Fruit fly (Drosophila melanogaster) whole organism, embryonic: ENCODE measurements around the gene Eig71Eg.

Source experiments
- Blimp-1 ChIP-seq: fragments of 200-800 bp; sonication (Bioruptor generic); optimal IDR thresholded peaks from 3 replicates; lab custom pipeline; 2018; ENCODE audit warnings: missing biosample characterization, missing genetic modification characterization, mild to moderate bottlenecking, moderate library complexity, missing genetic modification reagents
- CG10267 ChIP-seq: fragments of 200-800 bp; sonication (Bioruptor generic); optimal IDR thresholded peaks from 2 replicates; lab custom pipeline; 2018; ENCODE audit warnings: missing biosample characterization, mild to moderate bottlenecking, missing genetic modification characterization, moderate library complexity
- CG11504 ChIP-seq: fragments of 200-800 bp; sonication (Bioruptor generic); optimal IDR thresholded peaks from 3 replicates; lab custom pipeline; 2019; ENCODE audit warnings: missing biosample characterization, mild to moderate bottlenecking, missing genetic modification characterization, moderate library complexity
- CG12219 ChIP-seq: fragments of 200-800 bp; sonication (Bioruptor generic); optimal IDR thresholded peaks from 3 replicates; lab custom pipeline; 2018; ENCODE audit warnings: missing biosample characterization, mild to moderate bottlenecking, missing genetic modification characterization
- CG12769 ChIP-seq: fragments of 200-800 bp; sonication (Bioruptor generic); optimal IDR thresholded peaks from 2 replicates; lab custom pipeline; 2019; ENCODE audit warnings: missing biosample characterization, mild to moderate bottlenecking, missing genetic modification characterization, moderate library complexity
- CG13894 ChIP-seq: fragments of 200-800 bp; sonication (Bioruptor generic); optimal IDR thresholded peaks from 3 replicates; lab custom pipeline; 2018; ENCODE audit warnings: missing biosample characterization, mild to moderate bottlenecking, missing genetic modification characterization, moderate library complexity
- CG14441 ChIP-seq: fragments of 200-800 bp; sonication (Bioruptor generic); IDR thresholded peaks from 2 replicates; pipeline ENCODE4 v1.3.6; 2022; ENCODE audit warnings: missing biosample characterization, missing genetic modification characterization
- CG17359 ChIP-seq: fragments of 200-800 bp; sonication (Bioruptor generic); optimal IDR thresholded peaks from 3 replicates; lab custom pipeline; 2018; ENCODE audit warnings: missing biosample characterization, mild to moderate bottlenecking, missing genetic modification characterization, moderate library complexity
- CG31365 ChIP-seq: fragments of 200-800 bp; sonication (Bioruptor generic); optimal IDR thresholded peaks from 2 replicates; lab custom pipeline; 2018; ENCODE audit warnings: missing biosample characterization, mild to moderate bottlenecking, missing genetic modification characterization
- CG4282 ChIP-seq: fragments of 200-800 bp; sonication (Bioruptor generic); optimal IDR thresholded peaks from 2 replicates; lab custom pipeline; 2016; ENCODE audit warnings: missing biosample characterization, missing genetic modification characterization
- Ets97D ChIP-seq: fragments of 200-800 bp; sonication (Bioruptor generic); optimal IDR thresholded peaks from 3 replicates; lab custom pipeline; 2016; ENCODE audit warnings: missing biosample characterization, missing genetic modification characterization
- GATAe ChIP-seq: fragments of 200-800 bp; sonication (Bioruptor generic); conservative IDR thresholded peaks from 2 replicates; pipeline ENCODE4 v1.3.6; 2022; ENCODE audit warnings: missing biosample characterization, missing genetic modification characterization
- H2.0 ChIP-seq: fragments of 200-800 bp; sonication (Bioruptor generic); IDR thresholded peaks from 2 replicates; pipeline ENCODE4 v1.3.6; 2022; ENCODE audit warnings: missing biosample characterization, missing genetic modification characterization
- NC2α ChIP-seq: fragments of 200-800 bp; sonication (Bioruptor generic); optimal IDR thresholded peaks from 2 replicates; lab custom pipeline; 2016; ENCODE audit warnings: missing biosample characterization, missing genetic modification characterization
- Pdp1 ChIP-seq, 2 experiments: fragments of 200-800 bp; sonication (Bioruptor generic); optimal IDR thresholded peaks; 3 replicates each; lab custom pipeline; 2016; ENCODE audit warnings: missing biosample characterization in 2 of 2, missing genetic modification characterization in 2 of 2, mild to moderate bottlenecking in 1 of 2, moderate library complexity in 1 of 2
- Ravus ChIP-seq: fragments of 200-800 bp; sonication (Bioruptor generic); IDR thresholded peaks from 2 replicates; pipeline ENCODE4 v1.3.6; 2022; ENCODE audit warnings: missing biosample characterization, missing genetic modification characterization
- Rfx ChIP-seq: fragments of 200-800 bp; sonication (Bioruptor generic); IDR thresholded peaks from 2 replicates; pipeline ENCODE4 v1.3.6; 2022; ENCODE audit warnings: missing biosample characterization, missing genetic modification characterization
- Stat92E ChIP-seq, 3 experiments: fragments of >200 bp in 2 of 3; fragments of 200-800 bp in 1 of 3; sonication (Bioruptor generic) in 1 of 3; optimal IDR thresholded peaks; 2 replicates each; lab custom pipeline; 2017 to 2019; ENCODE audit warnings: missing biosample characterization in 3 of 3, missing genetic modification characterization in 3 of 3, mild to moderate bottlenecking in 1 of 3, moderate library complexity in 1 of 3
- Vsx1 ChIP-seq: fragments of 200-800 bp; sonication (Bioruptor generic); optimal IDR thresholded peaks from 2 replicates; lab custom pipeline; 2017; ENCODE audit warnings: missing biosample characterization, mild to moderate bottlenecking, missing genetic modification characterization, missing genetic modification reagents
- cg ChIP-seq: fragments of 200-800 bp; sonication (Bioruptor generic); optimal IDR thresholded peaks from 3 replicates; lab custom pipeline; 2019; ENCODE audit warnings: missing biosample characterization, mild to moderate bottlenecking, missing genetic modification characterization, moderate library complexity
- corto ChIP-seq: fragments of 200-800 bp; sonication (Bioruptor generic); optimal IDR thresholded peaks from 2 replicates; lab custom pipeline; 2016; ENCODE audit warnings: missing biosample characterization, mild to moderate bottlenecking, missing genetic modification characterization, moderate library complexity
- dm ChIP-seq: fragments of 200-800 bp; sonication (Bioruptor generic); optimal IDR thresholded peaks from 3 replicates; lab custom pipeline; 2016; ENCODE audit warnings: missing biosample characterization, missing genetic modification characterization
- exex ChIP-seq: fragments of 200-800 bp; sonication (Bioruptor generic); optimal IDR thresholded peaks from 4 replicates; lab custom pipeline; 2018; ENCODE audit warnings: missing biosample characterization, mild to moderate bottlenecking, missing genetic modification characterization, moderate library complexity
- eyg ChIP-seq: fragments of 200-800 bp; sonication (Bioruptor generic); optimal IDR thresholded peaks from 3 replicates; lab custom pipeline; 2016; ENCODE audit warnings: missing biosample characterization, missing genetic modification characterization
- gem ChIP-seq: fragments of 200-800 bp; sonication (Bioruptor generic); optimal IDR thresholded peaks from 2 replicates; lab custom pipeline; 2019; ENCODE audit warnings: missing biosample characterization, mild to moderate bottlenecking, missing genetic modification characterization, moderate library complexity
- mirr ChIP-seq: fragments of 200-800 bp; sonication (Bioruptor generic); optimal IDR thresholded peaks from 3 replicates; lab custom pipeline; 2018; ENCODE audit warnings: missing biosample characterization, mild to moderate bottlenecking, missing genetic modification characterization
- pfk ChIP-seq: fragments of 200-800 bp; sonication (Bioruptor generic); optimal IDR thresholded peaks from 2 replicates; lab custom pipeline; 2018; ENCODE audit warnings: missing biosample characterization, mild to moderate bottlenecking, missing genetic modification characterization, moderate library complexity
- pita ChIP-seq: fragments of 200-800 bp; sonication (Bioruptor generic); optimal IDR thresholded peaks from 2 replicates; lab custom pipeline; 2017; ENCODE audit warnings: missing biosample characterization, mild to moderate bottlenecking, missing genetic modification characterization
- psq ChIP-seq: fragments of 200-800 bp; sonication (Bioruptor generic); optimal IDR thresholded peaks from 2 replicates; lab custom pipeline; 2017; ENCODE audit warnings: missing biosample characterization, missing genetic modification characterization
- row ChIP-seq: fragments of 200-800 bp; sonication (Bioruptor generic); IDR thresholded peaks from 3 replicates; pipeline ENCODE4 v1.3.6; 2022; ENCODE audit warnings: missing biosample characterization, missing genetic modification characterization
- sens ChIP-seq: fragments of 200-800 bp; sonication (Bioruptor generic); peaks from one replicate; lab custom pipeline; 2016; ENCODE audit warnings: missing biosample characterization, missing genetic modification characterization
- sima ChIP-seq: fragments of 200-800 bp; sonication (Bioruptor generic); optimal IDR thresholded peaks from 2 replicates; lab custom pipeline; 2016; ENCODE audit warnings: missing biosample characterization, missing genetic modification characterization
- slbo ChIP-seq: fragments of 200-800 bp; sonication (Bioruptor generic); IDR thresholded peaks from 2 replicates; pipeline ENCODE4 v1.3.6; 2022; ENCODE audit warnings: missing biosample characterization, missing genetic modification characterization
- ssp ChIP-seq: fragments of 200-800 bp; sonication (Bioruptor generic); IDR thresholded peaks from 2 replicates; pipeline ENCODE4 v1.3.6; 2022; ENCODE audit warnings: missing biosample characterization, missing genetic modification characterization
- sug ChIP-seq: fragments of 200-800 bp; optimal IDR thresholded peaks from 2 replicates; lab custom pipeline; 2019; ENCODE audit warnings: missing biosample characterization, mild to moderate bottlenecking, missing genetic modification characterization, moderate library complexity
- tio ChIP-seq: fragments of 200-800 bp; sonication (Bioruptor generic); optimal IDR thresholded peaks from 2 replicates; lab custom pipeline; 2017; ENCODE audit warnings: missing biosample characterization, missing genetic modification characterization, inconsistent platforms

Gene Eig71Eg

dm6 chr3L:15690711-15691591 lies 33.5 kb downstream of the Eig71Eg start (continued):
- no peak for TF ChIP-seq CG12769 (tag; lab: Kevin White, UChicago)
- TF ChIP-seq eyg (GFP tag; lab: Kevin White, UChicago), result no peak
- TF ChIP-seq H2.0 (GFP tag; lab: Robert Waterston, UW), result no peak
- TF ChIP-seq corto (GFP tag; lab: Kevin White, UChicago), result no peak
- TF ChIP-seq Ravus (GFP tag; lab: Robert Waterston, UW), result no peak
- TF ChIP-seq cg (GFP tag; lab: Kevin White, UChicago), result no peak
- TF ChIP-seq gem (tag; lab: Kevin White, UChicago), result peak; percentile 83
- no peak for TF ChIP-seq Pdp1 (GFP tag; optimal IDR thresholded peaks at IDR 0.05; lab: Kevin White, UChicago)
- peak; percentile 35 for TF ChIP-seq CG17359
- no peak for TF ChIP-seq psq
- TF ChIP-seq, all 482 proteins: peak for 140

DNA sequence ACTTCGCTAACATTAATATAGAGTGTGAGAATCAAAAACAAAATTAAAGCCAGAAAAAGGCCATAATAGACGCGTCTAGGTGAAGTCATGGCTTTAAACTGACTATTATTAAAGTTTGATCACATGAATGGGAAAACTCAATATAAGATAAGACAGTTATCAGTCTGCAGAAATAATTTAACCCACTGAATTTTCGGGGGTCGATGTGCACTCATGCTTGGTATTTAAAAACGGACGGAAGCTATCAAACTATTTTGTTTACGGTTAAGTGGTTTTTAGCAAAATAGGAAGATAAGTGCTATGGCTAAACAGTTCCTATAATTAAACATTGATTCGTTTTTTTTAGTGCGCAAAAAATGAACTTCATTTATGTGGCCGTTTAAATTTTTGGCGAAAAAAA lies 34.5 kb downstream of the Eig71Eg start, which contains the start of gene CG34451:
CG34451 (minus strand) TSS at position 101 of the 400 bp plus-strand sequence.
- 0 out of 3 replicates have a peak, but pooled peaks have one; percentile 6 for TF ChIP-seq row (GFP tag; lab: Robert Waterston, UW)
- TF ChIP-seq tio (GFP tag; lab: Kevin White, UChicago), result no peak
- no peak for TF ChIP-seq CG14441 (GFP tag; lab: Robert Waterston, UW)
- no peak for TF ChIP-seq CG10267 (tag; lab: Kevin White, UChicago)
- no peak for TF ChIP-seq slbo (GFP tag; lab: Robert Waterston, UW)
- no peak for TF ChIP-seq CG4282 (GFP tag; lab: Kevin White, UChicago)
- TF ChIP-seq CG13894, result no peak
- no peak for TF ChIP-seq CG12219
- TF ChIP-seq dm (GFP tag; lab: Kevin White, UChicago), result no peak
- no peak for TF ChIP-seq eyg (GFP tag; lab: Kevin White, UChicago)
- TF ChIP-seq CG31365 (tag; lab: Kevin White, UChicago), result no peak
- no peak for TF ChIP-seq Ets97D (GFP tag; lab: Kevin White, UChicago)
- no peak for TF ChIP-seq corto (GFP tag; lab: Kevin White, UChicago)
- no peak for TF ChIP-seq pita (GFP tag; lab: Kevin White, UChicago)
- peak; percentile 11 for TF ChIP-seq sens (GFP tag; lab: Kevin White, UChicago)
- no peak for TF ChIP-seq ssp (GFP tag; lab: Robert Waterston, UW)
- no peak for TF ChIP-seq Blimp-1 (GFP tag; lab: Kevin White, UChicago)

DNA sequence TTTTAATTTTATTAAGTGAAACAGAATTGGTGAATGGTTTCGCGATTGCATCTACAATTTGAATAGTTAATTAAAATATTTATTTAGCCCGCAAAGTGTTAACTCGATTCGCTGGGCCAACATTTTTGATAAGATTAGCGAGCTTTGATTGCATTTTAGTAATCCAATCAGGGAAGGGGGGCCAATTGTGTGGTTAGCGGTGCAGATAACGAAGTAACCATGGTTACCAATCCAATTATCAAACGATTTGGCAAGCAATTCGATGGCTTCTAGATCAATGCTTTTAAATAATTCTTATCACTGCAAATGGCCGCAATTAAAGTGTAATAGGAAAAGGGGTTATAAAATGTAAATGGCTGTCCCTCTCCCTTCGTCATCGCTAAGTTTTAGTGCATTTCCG lies 35.0 kb downstream of the Eig71Eg start:
- TF ChIP-seq psq, result no peak
- no peak for TF ChIP-seq CG11504 (tag; lab: Kevin White, UChicago)
- TF ChIP-seq Vsx1 (GFP tag; lab: Kevin White, UChicago), result peak; percentile 34
- TF ChIP-seq Rfx (GFP tag; lab: Robert Waterston, UW), result peak; percentile 54; the same call in 1 of the 2 replicates
- TF ChIP-seq GATAe (GFP tag; lab: Robert Waterston, UW), result 0 out of 2 replicates have a peak, but pooled peaks have one; percentile 33
- no peak for TF ChIP-seq NC2α (GFP tag; lab: Kevin White, UChicago)
- peak; percentile 35 for TF ChIP-seq sug (tag; lab: Kevin White, UChicago)
- no peak for TF ChIP-seq pfk (GFP tag; lab: Kevin White, UChicago)
- no peak for TF ChIP-seq sima (GFP tag; lab: Kevin White, UChicago)
- peak; percentile 97 for TF ChIP-seq exex (tag; lab: Kevin White, UChicago)
- TF ChIP-seq mirr (GFP tag; lab: Kevin White, UChicago), result peak; percentile 89
- TF ChIP-seq Stat92E (GFP tag; optimal IDR thresholded peaks at IDR 0.05; lab: Kevin White, UChicago), result no peak
- no peak for TF ChIP-seq row (GFP tag; lab: Robert Waterston, UW)
- TF ChIP-seq, all 482 proteins: peak for 6
